Worm (Caenorhabditis elegans) whole organism, young adult: ENCODE results near the gene skpo-1.
A peak's percentile ranks its signal among the peaks of the same experiment; 100 is the strongest.

ENCODE experiments used
- B0019.2 ChIP-seq: fragments of 200-800 bp; sonication (Bioruptor generic); conservative IDR thresholded peaks from 2 replicates; pipeline ENCODE4 v1.3.6; 2022; ENCODE audit warnings: missing genetic modification reagents, missing genetic modification characterization, missing compliant biosample characterization
- B0336.3 ChIP-seq: fragments of 200-800 bp; sonication (Bioruptor generic); IDR thresholded peaks from 2 replicates; pipeline ENCODE4 v1.3.6; 2022; ENCODE audit warnings: missing genetic modification characterization, missing compliant biosample characterization
- F52B5.7 ChIP-seq: sonication (generic microtip); optimal IDR thresholded peaks from 2 replicates; lab custom pipeline; 2016; ENCODE audit warnings: mild to moderate bottlenecking, missing genetic modification characterization, missing compliant biosample characterization
- F57C9.4 ChIP-seq: sonication (generic microtip); optimal IDR thresholded peaks from 2 replicates; lab custom pipeline; 2017; ENCODE audit warnings: mild to moderate bottlenecking, missing genetic modification characterization, missing compliant biosample characterization
- K11D2.4 ChIP-seq: fragments of 200-800 bp; sonication (Bioruptor generic); IDR thresholded peaks from 2 replicates; pipeline ENCODE4 v1.3.6; 2022; ENCODE audit warnings: missing genetic modification reagents, missing genetic modification characterization, missing compliant biosample characterization
- T26A5.8 ChIP-seq: sonication (generic microtip); optimal IDR thresholded peaks from 2 replicates; lab custom pipeline; 2016; ENCODE audit warnings: missing genetic modification characterization, missing compliant biosample characterization
- Y53G8AR.9 ChIP-seq: fragments of 200-800 bp; sonication (Bioruptor generic); conservative IDR thresholded peaks from 2 replicates; pipeline ENCODE4 v1.3.6; 2022; ENCODE audit warnings: missing genetic modification reagents, missing genetic modification characterization, missing compliant biosample characterization
- Y79H2A.3 ChIP-seq: fragments of 200-800 bp; sonication (Bioruptor generic); conservative IDR thresholded peaks from 2 replicates; pipeline ENCODE4 v1.3.6; 2022; ENCODE audit warnings: missing genetic modification reagents, missing genetic modification characterization, missing compliant biosample characterization
- Y95B8A.8 ChIP-seq: fragments of 200-800 bp; sonication (Bioruptor generic); IDR thresholded peaks from 2 replicates; pipeline ENCODE4 v1.3.6; 2022; ENCODE audit warnings: missing genetic modification reagents, missing genetic modification characterization, missing compliant biosample characterization
- ZK185.1 ChIP-seq: sonication (generic microtip); optimal IDR thresholded peaks from 2 replicates; lab custom pipeline; 2016; ENCODE audit warnings: mild to moderate bottlenecking, missing genetic modification characterization, missing compliant biosample characterization; ENCODE audit not compliant: poor library complexity, severe bottlenecking
- ama-1 ChIP-seq, 3 experiments: fragments of 150-350 bp in 1 of 3; sonication (generic microtip) in 2 of 3; optimal IDR thresholded peaks; 2 replicates each; lab custom pipeline; 2014 to 2018; ENCODE audit warnings: missing biosample characterization in 2 of 3, missing genetic modification characterization in 2 of 3, missing genetic modification reagents in 2 of 3
- aptf-2 ChIP-seq: fragments of 200-800 bp; sonication (Bioruptor generic); conservative IDR thresholded peaks from 2 replicates; pipeline ENCODE4 v1.3.6; 2022; ENCODE audit warnings: missing genetic modification reagents, missing genetic modification characterization, missing compliant biosample characterization
- athp-1 ChIP-seq: sonication (generic microtip); optimal IDR thresholded peaks from 2 replicates; lab custom pipeline; 2017; ENCODE audit warnings: mild to moderate bottlenecking, missing genetic modification characterization, missing compliant biosample characterization
- attf-5 ChIP-seq: fragments of 200-800 bp; sonication (Bioruptor generic); optimal IDR thresholded peaks from 2 replicates; lab custom pipeline; 2018; ENCODE audit warnings: mild to moderate bottlenecking, missing genetic modification characterization, missing compliant biosample characterization
- ccch-3 ChIP-seq: fragments of 200-800 bp; sonication (Bioruptor generic); optimal IDR thresholded peaks from 2 replicates; lab custom pipeline; 2018; ENCODE audit warnings: mild to moderate bottlenecking, missing genetic modification characterization, missing compliant biosample characterization
- ceh-79 ChIP-seq: sonication (generic microtip); optimal IDR thresholded peaks from 2 replicates; lab custom pipeline; 2017; ENCODE audit warnings: mild to moderate bottlenecking, missing genetic modification characterization, missing compliant biosample characterization
- ceh-91 ChIP-seq: fragments of 200-800 bp; sonication (Bioruptor generic); IDR thresholded peaks from 2 replicates; pipeline ENCODE4 v1.3.6; 2022; ENCODE audit warnings: missing genetic modification reagents, missing genetic modification characterization, missing compliant biosample characterization
- chd-7 ChIP-seq: sonication (generic microtip); optimal IDR thresholded peaks from 2 replicates; lab custom pipeline; 2016; ENCODE audit warnings: mild to moderate bottlenecking, missing genetic modification characterization, moderate library complexity, missing compliant biosample characterization
- die-1 ChIP-seq: sonication (generic microtip); optimal IDR thresholded peaks from 2 replicates; lab custom pipeline; 2016; ENCODE audit warnings: missing genotype, mild to moderate bottlenecking, missing genetic modification characterization, missing compliant biosample characterization
- dox-1 ChIP-seq: fragments of 200-800 bp; sonication (Bioruptor generic); IDR thresholded peaks from 2 replicates; pipeline ENCODE4 v1.3.6; 2022; ENCODE audit warnings: missing genetic modification reagents, missing genetic modification characterization, missing compliant biosample characterization
- dpff-1 ChIP-seq: sonication (generic microtip); optimal IDR thresholded peaks from 2 replicates; lab custom pipeline; 2017; ENCODE audit warnings: mild to moderate bottlenecking, missing genetic modification characterization, missing compliant biosample characterization
- efl-1 ChIP-seq: fragments of 150-350 bp; optimal IDR thresholded peaks from 2 replicates; lab custom pipeline; 2014; ENCODE audit warnings: missing biosample characterization, missing genetic modification reagents, missing genetic modification characterization
- fkh-3 ChIP-seq: sonication (generic microtip); optimal IDR thresholded peaks from 2 replicates; lab custom pipeline; 2016; ENCODE audit warnings: mild to moderate bottlenecking, missing genetic modification characterization, missing compliant biosample characterization
- gei-17 ChIP-seq: fragments of 200-800 bp; sonication (Bioruptor generic); optimal IDR thresholded peaks from 2 replicates; lab custom pipeline; 2018; ENCODE audit warnings: mild to moderate bottlenecking, missing genetic modification characterization, missing compliant biosample characterization
- him-1 ChIP-seq: sonication (generic microtip); optimal IDR thresholded peaks from 2 replicates; lab custom pipeline; 2016; ENCODE audit warnings: missing genotype, missing genetic modification reagents, missing genetic modification characterization, missing compliant biosample characterization
- hlh-12 ChIP-seq: sonication (generic microtip); optimal IDR thresholded peaks from 2 replicates; lab custom pipeline; 2016; ENCODE audit warnings: missing genetic modification characterization, missing compliant biosample characterization
- hmg-20 ChIP-seq: fragments of 200-800 bp; sonication (Bioruptor generic); IDR thresholded peaks from 2 replicates; pipeline ENCODE4 v1.3.6; 2022; ENCODE audit warnings: missing genetic modification reagents, missing genetic modification characterization, missing compliant biosample characterization
- lag-1 ChIP-seq: fragments of 200-800 bp; sonication (Bioruptor generic); IDR thresholded peaks from 2 replicates; pipeline ENCODE4 v1.3.6; 2022; ENCODE audit warnings: missing genetic modification reagents, missing genetic modification characterization, missing compliant biosample characterization
- let-607 ChIP-seq, 2 experiments: fragments of 200-800 bp in 1 of 2; sonication (Bioruptor generic) in 1 of 2; sonication (generic microtip) in 1 of 2; optimal IDR thresholded peaks; 2 replicates each; lab custom pipeline; 2016 to 2018; ENCODE audit warnings: mild to moderate bottlenecking in 2 of 2, missing compliant biosample characterization in 2 of 2, missing genetic modification characterization in 2 of 2, moderate library complexity in 2 of 2, missing genotype in 1 of 2
- lin-35 ChIP-seq, 3 experiments: fragments of 150-350 bp in 2 of 3; sonication (generic microtip) in 1 of 3; optimal IDR thresholded peaks; 2 replicates each; lab custom pipeline; 2014 to 2018; ENCODE audit warnings: missing biosample characterization in 3 of 3, missing genetic modification characterization in 3 of 3, missing genetic modification reagents in 3 of 3
- lsy-27 ChIP-seq: sonication (generic microtip); optimal IDR thresholded peaks from 2 replicates; lab custom pipeline; 2017; ENCODE audit warnings: missing genetic modification characterization, mild to moderate bottlenecking, missing compliant biosample characterization, antibody characterized with exemption, missing genotype, borderline replicate concordance; ENCODE audit not compliant: insufficient read depth
- madf-3 ChIP-seq: fragments of 200-800 bp; sonication (Bioruptor generic); IDR thresholded peaks from 2 replicates; pipeline ENCODE4 v1.3.6; 2022; ENCODE audit warnings: missing genetic modification reagents, missing genetic modification characterization, missing compliant biosample characterization
- mes-4 ChIP-seq: sonication (generic microtip); optimal IDR thresholded peaks from 2 replicates; lab custom pipeline; 2016; ENCODE audit warnings: missing genotype, missing genetic modification characterization, missing compliant biosample characterization
- nfya-1 ChIP-seq: sonication (generic microtip); optimal IDR thresholded peaks from 2 replicates; lab custom pipeline; 2017; ENCODE audit warnings: antibody characterized with exemption, missing compliant biosample characterization, missing genetic modification characterization, borderline replicate concordance; ENCODE audit not compliant: insufficient read depth
- nfya-2 ChIP-seq: fragments of 200-800 bp; sonication (Bioruptor generic); IDR thresholded peaks from 2 replicates; pipeline ENCODE4 v1.3.6; 2022; ENCODE audit warnings: missing genetic modification reagents, missing genetic modification characterization, missing compliant biosample characterization
- nfyb-1 ChIP-seq: fragments of 200-800 bp; sonication (Bioruptor generic); IDR thresholded peaks from 2 replicates; pipeline ENCODE4 v1.3.6; 2022; ENCODE audit warnings: missing genetic modification reagents, missing genetic modification characterization, missing compliant biosample characterization
- nhr-27 ChIP-seq: fragments of 200-800 bp; sonication (Bioruptor generic); optimal IDR thresholded peaks from 2 replicates; lab custom pipeline; 2018; ENCODE audit warnings: mild to moderate bottlenecking, missing genetic modification characterization, moderate library complexity, missing compliant biosample characterization
- nhr-80 ChIP-seq: sonication (generic microtip); optimal IDR thresholded peaks from 2 replicates; lab custom pipeline; 2016; ENCODE audit warnings: missing genetic modification characterization, missing compliant biosample characterization
- pbrm-1 ChIP-seq: fragments of 200-800 bp; sonication (Bioruptor generic); IDR thresholded peaks from 2 replicates; pipeline ENCODE4 v1.3.6; 2022; ENCODE audit warnings: missing genetic modification reagents, missing genetic modification characterization, missing compliant biosample characterization
- rec-8 ChIP-seq, 2 experiments: sonication (generic microtip); optimal IDR thresholded peaks; 2 replicates each; lab custom pipeline; 2016; ENCODE audit warnings: mild to moderate bottlenecking in 2 of 2, missing genetic modification characterization in 2 of 2, missing genetic modification reagents in 2 of 2, missing genotype in 2 of 2, missing biosample characterization in 1 of 2, missing compliant biosample characterization in 1 of 2, moderate library complexity in 1 of 2
- repo-1 ChIP-seq: sonication (generic microtip); optimal IDR thresholded peaks from 2 replicates; lab custom pipeline; 2017; ENCODE audit warnings: mild to moderate bottlenecking, missing genetic modification characterization, missing compliant biosample characterization
- rpc-1 ChIP-seq, 2 experiments: fragments of 150-350 bp in 1 of 2; sonication (generic microtip) in 1 of 2; optimal IDR thresholded peaks; 2 replicates each; lab custom pipeline; 2014 to 2018; ENCODE audit warnings: missing biosample characterization in 1 of 2, missing genetic modification characterization in 1 of 2, missing genetic modification reagents in 1 of 2, missing genotype in 1 of 2
- tbp1 ChIP-seq: fragments of 200-800 bp; sonication (Bioruptor generic); optimal IDR thresholded peaks from 2 replicates; lab custom pipeline; 2018; ENCODE audit warnings: mild to moderate bottlenecking, missing genetic modification characterization, missing compliant biosample characterization
- tlf-1 ChIP-seq: fragments of 200-800 bp; sonication (Bioruptor generic); optimal IDR thresholded peaks from 2 replicates; lab custom pipeline; 2018; ENCODE audit warnings: mild to moderate bottlenecking, missing genetic modification characterization, missing compliant biosample characterization
- unc-62 ChIP-seq: fragments of 150-350 bp; optimal IDR thresholded peaks from 2 replicates; lab custom pipeline; 2014; ENCODE audit warnings: missing biosample characterization, missing genetic modification reagents, missing genetic modification characterization
- ztf-22 ChIP-seq: fragments of 200-800 bp; sonication (Bioruptor generic); optimal IDR thresholded peaks from 2 replicates; lab custom pipeline; 2018; ENCODE audit warnings: mild to moderate bottlenecking, missing genetic modification characterization, moderate library complexity, missing compliant biosample characterization
- ztf-25 ChIP-seq: fragments of 200-800 bp; sonication (Bioruptor generic); IDR thresholded peaks from 2 replicates; pipeline ENCODE4 v1.3.6; 2022; ENCODE audit warnings: missing genetic modification reagents, missing genetic modification characterization, missing compliant biosample characterization

The skpo-1 gene

DNA sequence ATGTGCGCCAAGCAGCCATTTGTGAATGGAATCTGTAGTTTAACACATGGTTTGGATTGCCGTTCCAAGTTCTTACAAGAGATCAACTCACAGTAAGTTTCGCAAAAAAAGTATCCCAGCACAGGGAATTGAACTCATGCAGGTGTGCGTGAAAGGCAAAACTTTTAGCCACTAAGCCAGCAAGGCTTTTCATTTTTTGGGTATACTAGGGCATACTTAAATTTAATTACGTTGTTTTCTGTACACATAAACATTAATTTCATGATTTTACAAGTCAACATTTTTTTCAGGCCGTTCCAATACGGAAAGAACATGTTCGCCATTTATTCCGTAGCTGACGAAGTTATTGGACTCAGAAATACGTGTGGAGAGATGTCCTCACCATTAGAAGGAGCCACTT, 36.9 kb upstream of the skpo-1 start (continued):
- TF ChIP-seq him-1 (tag; lab: Kevin White, UChicago) (no peak), die-1 (tag; lab: Kevin White, UChicago) (peak; percentile 97), chd-7 (tag; lab: Kevin White, UChicago) (peak; percentile 61), pbrm-1 (GFP tag; lab: Robert Waterston, UW) (peak; percentile 63), nfyb-1 (GFP tag; lab: Robert Waterston, UW) (peak; percentile 61), mes-4 (tag; lab: Kevin White, UChicago) (peak; percentile 88), B0019.2 (GFP tag; lab: Robert Waterston, UW) (no peak), ama-1 (optimal IDR thresholded peaks at IDR 0.05; lab: Kevin White, UChicago) (no peak), ama-1 (GFP tag; optimal IDR thresholded peaks at IDR 0.05; lab: Kevin White, UChicago) (peak; percentile 87 to 91), hlh-12 (peak; percentile 55), F57C9.4 (peak; percentile 75), athp-1 (tag; lab: Kevin White, UChicago) (peak; percentile 90), lag-1 (GFP tag; lab: Robert Waterston, UW) (no peak), Y53G8AR.9 (GFP tag; lab: Robert Waterston, UW) (peak; percentile 93), attf-5 (peak; percentile 65), K11D2.4 (GFP tag; lab: Robert Waterston, UW) (0 out of 2 replicates have a peak, but pooled peaks have one; percentile 37), gei-17 (GFP tag; lab: Kevin White, UChicago) (no peak), B0336.3 (GFP tag; lab: Robert Waterston, UW) (no peak), unc-62 (GFP tag; lab: Kevin White, UChicago) (no peak), rec-8 (tag; optimal IDR thresholded peaks at IDR 0.05; lab: Kevin White, UChicago) (peak; percentile 80 to 92), repo-1 (tag; lab: Kevin White, UChicago) (peak; percentile 84), Y79H2A.3 (GFP tag; lab: Robert Waterston, UW) (0 out of 2 replicates have a peak, but pooled peaks have one; percentile 28), ceh-91 (GFP tag; lab: Robert Waterston, UW) (no peak), ztf-25 (GFP tag; lab: Robert Waterston, UW) (peak; percentile 86; the same call in 1 of the 2 replicates), fkh-3 (tag; lab: Kevin White, UChicago) (peak; percentile 76), lin-35 (GFP tag; optimal IDR thresholded peaks at IDR 0.05; lab: Kevin White, UChicago) (peak in 1 of 3 experiments; percentile 56), hmg-20 (GFP tag; lab: Robert Waterston, UW) (0 out of 2 replicates have a peak, but pooled peaks have one; percentile 65), F52B5.7 (peak; percentile 93), T26A5.8 (tag; lab: Kevin White, UChicago) (peak; percentile 97), rpc-1 (optimal IDR thresholded peaks at IDR 0.05; lab: Kevin White, UChicago) (peak; percentile 97), rpc-1 (tag; optimal IDR thresholded peaks at IDR 0.05; lab: Kevin White, UChicago) (peak; percentile 99), dox-1 (GFP tag; lab: Robert Waterston, UW) (0 out of 2 replicates have a peak, but pooled peaks have one; percentile 27), nfya-2 (GFP tag; lab: Robert Waterston, UW) (no peak), ceh-79 (tag; lab: Kevin White, UChicago) (peak; percentile 87), nhr-80 (tag; lab: Kevin White, UChicago) (peak; percentile 14), tlf-1 (GFP tag; lab: Kevin White, UChicago) (peak; percentile 41), dpff-1 (tag; lab: Kevin White, UChicago) (peak; percentile 87), ZK185.1 (peak; percentile 66), let-607 (tag; optimal IDR thresholded peaks at IDR 0.05; lab: Kevin White, UChicago) (peak; percentile 32 to 36), Y95B8A.8 (no peak), aptf-2 (GFP tag; lab: Robert Waterston, UW) (no peak), efl-1 (GFP tag; lab: Kevin White, UChicago) (no peak), nfya-1 (tag; lab: Kevin White, UChicago) (no peak), ccch-3 (GFP tag; lab: Kevin White, UChicago) (no peak), madf-3 (GFP tag; lab: Robert Waterston, UW) (0 out of 2 replicates have a peak, but pooled peaks have one; percentile 74), nhr-27 (tag; lab: Kevin White, UChicago) (peak; percentile 95), tbp1 (GFP tag; lab: Kevin White, UChicago) (peak; percentile 94), ztf-22 (GFP tag; lab: Kevin White, UChicago) (peak; percentile 45), lsy-27 (tag; lab: Kevin White, UChicago) (no peak)
